Worm (Caenorhabditis elegans) whole organism, L2 larva: ENCODE data around the gene cyp-35A5.

ENCODE experiments used
- ZK546.5 ChIP-seq: sonication (generic microtip); optimal IDR thresholded peaks from 2 replicates; lab custom pipeline; 2017; ENCODE audit warnings: missing biosample characterization, missing genetic modification characterization
- lin-39 ChIP-seq: fragments of 150-350 bp; optimal IDR thresholded peaks from 2 replicates; lab custom pipeline; 2014; ENCODE audit warnings: missing biosample characterization, missing genetic modification reagents, missing genetic modification characterization
- nhr-10 ChIP-seq: sonication (generic microtip); optimal IDR thresholded peaks from 2 replicates; lab custom pipeline; 2017; ENCODE audit warnings: missing biosample characterization, missing genetic modification characterization
- sma-9 ChIP-seq, 2 experiments: fragments of 150-350 bp in 1 of 2; sonication (generic microtip) in 1 of 2; optimal IDR thresholded peaks; 2 replicates each; lab custom pipeline; 2014 to 2016; ENCODE audit warnings: missing genetic modification characterization in 2 of 2, mild to moderate bottlenecking in 1 of 2, missing biosample characterization in 1 of 2, missing compliant biosample characterization in 1 of 2, missing genetic modification reagents in 1 of 2, moderate library complexity in 1 of 2

DNA sequence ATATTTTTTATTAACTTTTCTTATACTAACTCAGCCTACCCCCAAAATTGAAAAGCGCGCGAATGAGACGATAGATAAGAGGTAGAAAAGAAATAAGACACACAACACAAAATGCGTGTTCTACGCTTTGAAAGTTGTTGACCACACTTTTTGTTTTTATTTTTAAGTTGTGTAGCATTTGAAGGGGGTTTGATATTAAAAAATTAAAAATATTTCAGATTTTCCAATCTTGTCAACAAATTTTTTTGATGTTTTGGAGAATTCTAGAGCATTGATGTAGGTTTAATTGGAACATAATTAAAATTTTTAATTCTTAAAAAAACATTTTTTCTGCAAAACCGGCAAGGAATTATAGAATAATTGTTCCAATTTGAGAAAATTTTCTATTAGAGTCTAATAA is 25.1 kb downstream of the cyp-35A5 start, which contains the start of gene cyp-34A6:
- TF ChIP-seq sma-9 (GFP tag; optimal IDR thresholded peaks at IDR 0.05; lab: Kevin White, UChicago) (no peak), sma-9 (tag; optimal IDR thresholded peaks at IDR 0.05; lab: Kevin White, UChicago) (no peak), lin-39 (tag; lab: Kevin White, UChicago) (no peak), ZK546.5 (tag; lab: Kevin White, UChicago) (no peak), nhr-10 (tag; lab: Kevin White, UChicago) (no peak)
